Worm (Caenorhabditis elegans): ENCODE results near the gene T22C8.1.
A peak's percentile ranks its signal among the peaks of the same experiment; 100 is the strongest.

T22C8.1 gene

DNA sequence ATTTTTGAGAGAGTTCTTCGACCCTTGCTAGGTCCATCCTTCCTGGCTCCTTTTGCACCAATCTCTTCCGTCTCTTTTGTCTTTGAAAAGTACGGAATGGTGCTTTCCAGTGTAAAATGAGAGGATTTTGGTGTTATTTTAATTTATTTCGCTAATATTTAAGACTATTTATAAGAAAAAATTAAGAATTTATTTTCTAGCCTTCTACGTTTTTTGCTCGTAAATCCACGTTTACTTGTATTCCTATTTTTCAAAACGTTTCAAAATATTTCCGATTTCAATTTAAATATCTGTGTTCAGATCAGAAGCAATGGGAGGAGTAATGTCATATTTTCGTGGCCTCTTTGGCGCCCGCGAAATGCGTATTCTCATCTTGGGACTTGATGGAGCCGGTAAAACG is 30.9 kb upstream of the T22C8.1 start, which contains the start of gene arl-1:
Gene arl-1 (plus strand): TSS at position 301 of the 400 bp plus-strand sequence.
- TF ChIP-seq skn-1 (tag; optimal IDR thresholded peaks at IDR 0.05) (no peak), lin-15B (tag; optimal IDR thresholded peaks at IDR 0.05) (no peak), jun-1 (tag; optimal IDR thresholded peaks at IDR 0.05) (no peak), zag-1 (tag; optimal IDR thresholded peaks at IDR 0.05) (no peak)

DNA sequence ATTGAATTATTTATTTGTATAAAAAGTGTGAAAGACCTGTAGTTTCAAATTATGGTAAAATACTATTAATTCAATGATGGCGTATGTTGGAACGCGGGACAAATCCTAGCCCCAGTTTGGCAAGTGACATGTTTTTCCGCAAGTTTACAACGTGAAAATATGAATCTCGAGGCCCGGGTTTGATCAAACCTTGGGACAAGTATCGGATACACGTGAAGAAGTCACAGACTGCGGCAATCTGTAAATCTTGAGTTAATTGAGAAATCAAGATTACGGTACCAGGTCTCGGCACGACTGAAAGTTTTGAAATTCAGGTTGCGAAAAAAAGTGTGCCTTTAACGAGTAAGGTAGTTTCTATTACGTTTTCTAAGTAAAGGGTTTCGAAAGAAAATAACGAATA is 29.5 kb upstream of the T22C8.1 start:
- TF ChIP-seq nhr-28 (tag; optimal IDR thresholded peaks at IDR 0.05) (no peak), php-3 (GFP tag; IDR thresholded peaks at IDR 0.05) (no peak), ama-1 (optimal IDR thresholded peaks at IDR 0.05) (peak; percentile 58), tra-1 (GFP tag; IDR thresholded peaks at IDR 0.05) (no peak), duxl-1 (tag; optimal IDR thresholded peaks at IDR 0.05; ENCODE audit: poor library complexity) (no peak), lin-38 (GFP tag; IDR thresholded peaks at IDR 0.05) (0 out of 2 replicates have a peak, but pooled peaks have one; percentile 28), fkh-10 (GFP tag; optimal IDR thresholded peaks at IDR 0.05) (no peak), hlh-30 (tag; optimal IDR thresholded peaks at IDR 0.05; ENCODE audit: insufficient read depth) (peak; percentile 7)

DNA sequence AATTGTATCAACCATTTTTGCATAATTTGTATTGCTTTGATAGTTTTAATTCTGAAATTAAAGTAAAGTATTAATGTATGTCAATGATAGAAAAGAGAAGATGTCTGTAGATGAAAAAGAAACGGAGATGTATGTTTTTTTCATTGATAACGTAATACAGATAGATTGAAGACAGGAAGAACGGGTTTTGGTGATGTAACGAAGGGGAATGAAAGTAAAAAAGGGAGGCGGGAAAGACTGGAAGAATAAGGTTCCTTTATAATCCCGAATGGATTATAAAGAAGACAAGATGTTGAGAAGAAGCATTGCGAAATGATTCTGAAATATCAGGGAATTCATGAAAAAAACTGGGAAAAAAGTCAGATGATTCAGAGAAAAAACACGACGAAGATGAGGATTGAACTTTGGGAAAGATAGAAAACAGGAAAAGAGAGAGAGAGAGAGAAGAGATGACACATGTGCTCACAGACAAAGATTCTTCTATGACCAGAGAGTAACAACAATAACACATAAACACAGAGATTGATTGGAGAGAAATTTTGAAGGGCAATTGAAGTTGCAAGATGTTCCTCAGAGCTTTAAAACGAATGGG is 27.4 kb upstream of the T22C8.1 start, which contains the start of gene F54C9.11:
Gene F54C9.11 (minus strand): TSS at position 51 of the 592 bp plus-strand sequence.
- peak; percentile 43; the same call in 1 of the 2 replicates for TF ChIP-seq ctbp-1 (GFP tag; IDR thresholded peaks at IDR 0.05)
- peak in 1 of 2 experiments; percentile 55 for TF ChIP-seq mdl-1 (tag; optimal IDR thresholded peaks at IDR 0.05)
- TF ChIP-seq nhr-48 (tag; optimal IDR thresholded peaks at IDR 0.05): peak; percentile 51
- TF ChIP-seq Y5F2A.4 (GFP tag; optimal IDR thresholded peaks at IDR 0.05): no peak
- no peak for TF ChIP-seq php-3 (GFP tag; IDR thresholded peaks at IDR 0.05)
- TF ChIP-seq lsy-2 (tag; optimal IDR thresholded peaks at IDR 0.05): peak in 1 of 2 experiments; percentile 45
- TF ChIP-seq hif-1 (tag; optimal IDR thresholded peaks at IDR 0.05): peak in 1 of 2 experiments; percentile 24
- TF ChIP-seq fkh-10 (GFP tag; optimal IDR thresholded peaks at IDR 0.05): no peak
- no peak for TF ChIP-seq lin-38 (GFP tag; IDR thresholded peaks at IDR 0.05)
- peak; percentile 18 for TF ChIP-seq rbr-2 (tag; optimal IDR thresholded peaks at IDR 0.05)
- peak; percentile 31 for TF ChIP-seq dve-1 (tag; optimal IDR thresholded peaks at IDR 0.05; ENCODE audit: insufficient read depth)
- TF ChIP-seq sdz-12 (GFP tag; optimal IDR thresholded peaks at IDR 0.05): no peak
- peak; percentile 53 for TF ChIP-seq mep-1 (tag; optimal IDR thresholded peaks at IDR 0.05)
- peak; percentile 57 for TF ChIP-seq hlh-30 (tag; optimal IDR thresholded peaks at IDR 0.05; ENCODE audit: insufficient read depth)
- TF ChIP-seq mxl-3 (GFP tag; optimal IDR thresholded peaks at IDR 0.05): peak; percentile 4
- peak; percentile 65 for TF ChIP-seq hlh-11 (tag; optimal IDR thresholded peaks at IDR 0.05)
- peak; percentile 83; the same call in 1 of the 2 replicates for TF ChIP-seq T26A8.4 (GFP tag; IDR thresholded peaks at IDR 0.05)
- TF ChIP-seq nhr-28 (tag; optimal IDR thresholded peaks at IDR 0.05): peak; percentile 16
- peak in 1 of 2 experiments; percentile 57 for TF ChIP-seq daf-16 (GFP tag; optimal IDR thresholded peaks at IDR 0.05)
- TF ChIP-seq daf-16 (tag; optimal IDR thresholded peaks at IDR 0.05): no peak

DNA sequence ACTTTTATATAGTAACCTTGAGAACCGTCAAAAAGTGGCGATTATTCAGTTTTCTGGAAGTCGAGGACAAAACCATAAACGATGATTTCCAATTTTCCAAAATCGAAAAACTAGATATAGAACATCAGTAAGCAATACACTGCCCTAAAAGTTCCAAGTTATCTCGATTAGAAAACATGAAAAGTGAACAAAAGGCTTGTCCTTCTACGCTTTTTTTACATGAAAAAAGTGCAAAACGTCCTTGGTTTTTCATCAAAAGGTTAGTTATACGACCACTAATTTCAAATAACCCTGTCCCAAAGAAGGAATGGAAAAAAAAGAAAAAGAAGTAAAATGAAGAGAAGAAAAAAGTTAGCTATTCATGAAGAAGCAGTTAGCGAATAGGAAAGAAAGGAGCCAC is 26.6 kb upstream of the T22C8.1 start:
- no peak for TF ChIP-seq nhr-41 (GFP tag; IDR thresholded peaks at IDR 0.05)
- no peak for TF ChIP-seq daf-8 (GFP tag; IDR thresholded peaks at IDR 0.05)
- no peak for TF ChIP-seq dve-1 (tag; optimal IDR thresholded peaks at IDR 0.05; ENCODE audit: insufficient read depth)
- no peak for TF ChIP-seq D1046.2 (GFP tag; IDR thresholded peaks at IDR 0.05)
- no peak for TF ChIP-seq nhr-237 (tag; optimal IDR thresholded peaks at IDR 0.05)
- TF ChIP-seq vab-7 (GFP tag; IDR thresholded peaks at IDR 0.05): no peak
- TF ChIP-seq Y48G9A.11 (GFP tag; IDR thresholded peaks at IDR 0.05): no peak
- TF ChIP-seq egl-27 (tag; optimal IDR thresholded peaks at IDR 0.05): no peak
- peak; percentile 73 for TF ChIP-seq aha-1 (tag)
- TF ChIP-seq nhr-25 (tag; optimal IDR thresholded peaks at IDR 0.05; ENCODE audit: borderline replicate concordance, insufficient read depth): peak; percentile 51

Measured in whole organism, L4 larva.